Worm (Caenorhabditis elegans) whole organism, L4 larva: ENCODE results near the gene flh-2.
A peak's percentile ranks its signal among the peaks of the same experiment; 100 is the strongest.

Experiments used
- D1046.2 ChIP-seq: fragments of 200-800 bp; sonication (Bioruptor generic); IDR thresholded peaks from 2 replicates; pipeline ENCODE4 v1.3.6; 2022; ENCODE audit warnings: missing genetic modification characterization, missing compliant biosample characterization
- F10B5.3 ChIP-seq: sonication (generic microtip); optimal IDR thresholded peaks from 2 replicates; lab custom pipeline; 2016; ENCODE audit warnings: mild to moderate bottlenecking, missing genetic modification characterization, missing compliant biosample characterization
- F26F4.8 ChIP-seq: fragments of 200-800 bp; sonication (Bioruptor generic); conservative IDR thresholded peaks from 2 replicates; pipeline ENCODE4 v1.3.6; 2022; ENCODE audit warnings: missing genetic modification characterization, missing compliant biosample characterization
- T20F7.1 ChIP-seq: fragments of 200-800 bp; sonication (Bioruptor generic); optimal IDR thresholded peaks from 2 replicates; lab custom pipeline; 2018; ENCODE audit warnings: mild to moderate bottlenecking, missing genetic modification characterization, missing compliant biosample characterization
- T26A8.4 ChIP-seq: fragments of 200-800 bp; sonication (Bioruptor generic); IDR thresholded peaks from 2 replicates; pipeline ENCODE4 v1.3.6; 2022; ENCODE audit warnings: missing genetic modification characterization, missing compliant biosample characterization
- Y48G9A.11 ChIP-seq: fragments of 200-800 bp; sonication (Bioruptor generic); IDR thresholded peaks from 2 replicates; pipeline ENCODE4 v1.3.6; 2022; ENCODE audit warnings: missing genetic modification reagents, missing genetic modification characterization, missing compliant biosample characterization
- Y5F2A.4 ChIP-seq: fragments of 200-800 bp; sonication (Bioruptor generic); optimal IDR thresholded peaks from 2 replicates; lab custom pipeline; 2018; ENCODE audit warnings: mild to moderate bottlenecking, missing genetic modification characterization, missing compliant biosample characterization
- ZK546.5 ChIP-seq, 2 experiments: sonication (generic microtip); optimal IDR thresholded peaks; 2 replicates each; lab custom pipeline; 2017; ENCODE audit warnings: missing biosample characterization in 2 of 2, missing genetic modification characterization in 2 of 2
- aha-1 ChIP-seq: fragments of 150-350 bp; peaks from one replicate; lab custom pipeline; 2014; ENCODE audit warnings: missing biosample characterization, missing genetic modification characterization
- ama-1 ChIP-seq: fragments of 150-350 bp; optimal IDR thresholded peaks from 2 replicates; lab custom pipeline; 2014; ENCODE audit warnings: inconsistent platforms, mixed read lengths
- ceh-32 ChIP-seq: sonication (generic microtip); optimal IDR thresholded peaks from 2 replicates; lab custom pipeline; 2016; ENCODE audit warnings: mild to moderate bottlenecking, missing genetic modification characterization, missing compliant biosample characterization; ENCODE audit not compliant: poor library complexity
- ceh-44 ChIP-seq: fragments of 200-800 bp; sonication (Bioruptor generic); IDR thresholded peaks from 2 replicates; pipeline ENCODE4 v1.3.6; 2022; ENCODE audit warnings: missing genetic modification reagents, missing genetic modification characterization, missing compliant biosample characterization
- ceh-82 ChIP-seq: sonication (generic microtip); optimal IDR thresholded peaks from 2 replicates; lab custom pipeline; 2017; ENCODE audit warnings: missing biosample characterization, missing genetic modification characterization
- ctbp-1 ChIP-seq: fragments of 200-800 bp; sonication (Bioruptor generic); IDR thresholded peaks from 2 replicates; pipeline ENCODE4 v1.3.6; 2022; ENCODE audit warnings: missing genetic modification reagents, missing genetic modification characterization, missing compliant biosample characterization
- daf-8 ChIP-seq: fragments of 200-800 bp; sonication (Bioruptor generic); IDR thresholded peaks from 2 replicates; pipeline ENCODE4 v1.3.6; 2022; ENCODE audit warnings: missing genetic modification characterization, missing compliant biosample characterization
- dmd-9 ChIP-seq: fragments of 200-800 bp; sonication (Bioruptor generic); IDR thresholded peaks from 2 replicates; pipeline ENCODE4 v1.3.6; 2022; ENCODE audit warnings: missing genetic modification reagents, missing genetic modification characterization, missing compliant biosample characterization
- dpl-1 ChIP-seq: fragments of 150-350 bp; optimal IDR thresholded peaks from 2 replicates; lab custom pipeline; 2014; ENCODE audit warnings: missing biosample characterization, missing genetic modification reagents, missing genetic modification characterization
- duxl-1 ChIP-seq: sonication (generic microtip); optimal IDR thresholded peaks from 2 replicates; lab custom pipeline; 2016; ENCODE audit warnings: mild to moderate bottlenecking, missing genetic modification characterization, moderate library complexity, missing compliant biosample characterization; ENCODE audit not compliant: poor library complexity
- dve-1 ChIP-seq: sonication (generic microtip); optimal IDR thresholded peaks from 2 replicates; lab custom pipeline; 2017; ENCODE audit warnings: antibody characterized with exemption, mild to moderate bottlenecking, missing genetic modification characterization, missing compliant biosample characterization; ENCODE audit not compliant: insufficient read depth
- fkh-10 ChIP-seq: fragments of 150-350 bp; optimal IDR thresholded peaks from 2 replicates; lab custom pipeline; 2014; ENCODE audit warnings: missing biosample characterization, missing genetic modification reagents, missing genetic modification characterization
- hlh-30 ChIP-seq: sonication (generic microtip); optimal IDR thresholded peaks from 2 replicates; lab custom pipeline; 2017; ENCODE audit warnings: antibody characterized with exemption, mild to moderate bottlenecking, missing genetic modification characterization, missing compliant biosample characterization; ENCODE audit not compliant: insufficient read depth
- lin-15B ChIP-seq: fragments of 150-350 bp; sonication (generic microtip); optimal IDR thresholded peaks from 3 replicates; lab custom pipeline; 2014; ENCODE audit warnings: missing biosample characterization, missing genetic modification characterization
- lin-38 ChIP-seq: fragments of 200-800 bp; sonication (Bioruptor generic); IDR thresholded peaks from 2 replicates; pipeline ENCODE4 v1.3.6; 2022; ENCODE audit warnings: missing genetic modification reagents, missing genetic modification characterization, missing compliant biosample characterization
- lin-39 ChIP-seq: fragments of 150-350 bp; optimal IDR thresholded peaks from 2 replicates; lab custom pipeline; 2014; ENCODE audit warnings: missing biosample characterization, missing genetic modification reagents, missing genetic modification characterization
- lsy-2 ChIP-seq, 2 experiments: fragments of 150-350 bp in 1 of 2; sonication (generic microtip) in 1 of 2; optimal IDR thresholded peaks; 2 replicates each; lab custom pipeline; 2014 to 2017; ENCODE audit warnings: missing biosample characterization in 2 of 2, missing genetic modification characterization in 2 of 2
- madf-9 ChIP-seq: fragments of 200-800 bp; sonication (Bioruptor generic); conservative IDR thresholded peaks from 2 replicates; pipeline ENCODE4 v1.3.6; 2022; ENCODE audit warnings: missing genetic modification reagents, missing genetic modification characterization, missing compliant biosample characterization
- mep-1 ChIP-seq: fragments of 150-350 bp; sonication (generic microtip); optimal IDR thresholded peaks from 3 replicates; lab custom pipeline; 2014; ENCODE audit warnings: missing biosample characterization, missing genetic modification characterization
- mes-2 ChIP-seq: sonication (generic microtip); optimal IDR thresholded peaks from 2 replicates; lab custom pipeline; 2016; ENCODE audit warnings: missing genotype, mild to moderate bottlenecking, missing genetic modification characterization, missing compliant biosample characterization; ENCODE audit not compliant: poor library complexity, severe bottlenecking
- nhr-11 ChIP-seq: fragments of 150-350 bp; optimal IDR thresholded peaks from 2 replicates; lab custom pipeline; 2014; ENCODE audit warnings: missing biosample characterization, missing genetic modification characterization
- nhr-237 ChIP-seq: sonication (generic microtip); optimal IDR thresholded peaks from 2 replicates; lab custom pipeline; 2017; ENCODE audit warnings: missing biosample characterization, missing genetic modification characterization
- nhr-25 ChIP-seq: sonication (generic microtip); optimal IDR thresholded peaks from 2 replicates; lab custom pipeline; 2017; ENCODE audit warnings: missing genetic modification characterization, mild to moderate bottlenecking, missing compliant biosample characterization, antibody characterized with exemption, moderate library complexity, borderline replicate concordance; ENCODE audit not compliant: insufficient read depth
- nhr-41 ChIP-seq: fragments of 200-800 bp; sonication (Bioruptor generic); IDR thresholded peaks from 2 replicates; pipeline ENCODE4 v1.3.6; 2022; ENCODE audit warnings: missing genetic modification reagents, missing genetic modification characterization, missing compliant biosample characterization
- nhr-48 ChIP-seq: sonication (generic microtip); optimal IDR thresholded peaks from 2 replicates; lab custom pipeline; 2016; ENCODE audit warnings: mild to moderate bottlenecking, missing genetic modification characterization, missing compliant biosample characterization
- php-3 ChIP-seq: fragments of 200-800 bp; sonication (Bioruptor generic); IDR thresholded peaks from 2 replicates; pipeline ENCODE4 v1.3.6; 2022; ENCODE audit warnings: missing genetic modification reagents, missing genetic modification characterization, missing compliant biosample characterization
- set-16 ChIP-seq: fragments of 200-800 bp; sonication (Bioruptor generic); IDR thresholded peaks from 2 replicates; pipeline ENCODE4 v1.3.6; 2022; ENCODE audit warnings: missing genetic modification reagents, missing genetic modification characterization, missing compliant biosample characterization
- tag-97 ChIP-seq: fragments of 200-800 bp; sonication (Bioruptor generic); IDR thresholded peaks from 2 replicates; pipeline ENCODE4 v1.3.6; 2022; ENCODE audit warnings: missing genetic modification characterization, missing compliant biosample characterization
- unc-62 ChIP-seq, 3 experiments: fragments of 150-350 bp in 1 of 3; sonication (generic microtip); optimal IDR thresholded peaks in 2 of 3; peaks in 1 of 3; 1 replicate in 1 of 3; 2 replicates in 2 of 3; lab custom pipeline; 2014 to 2017; ENCODE audit warnings: missing biosample characterization in 3 of 3, missing genetic modification characterization in 3 of 3, missing genetic modification reagents in 3 of 3, missing genotype in 1 of 3
- vab-7 ChIP-seq: fragments of 200-800 bp; sonication (Bioruptor generic); IDR thresholded peaks from 2 replicates; pipeline ENCODE4 v1.3.6; 2022; ENCODE audit warnings: missing genetic modification reagents, missing genetic modification characterization, missing compliant biosample characterization
- zip-2 ChIP-seq: fragments of 150-350 bp; optimal IDR thresholded peaks from 2 replicates; lab custom pipeline; 2014; ENCODE audit warnings: missing biosample characterization, missing genetic modification characterization

The flh-2 gene

DNA sequence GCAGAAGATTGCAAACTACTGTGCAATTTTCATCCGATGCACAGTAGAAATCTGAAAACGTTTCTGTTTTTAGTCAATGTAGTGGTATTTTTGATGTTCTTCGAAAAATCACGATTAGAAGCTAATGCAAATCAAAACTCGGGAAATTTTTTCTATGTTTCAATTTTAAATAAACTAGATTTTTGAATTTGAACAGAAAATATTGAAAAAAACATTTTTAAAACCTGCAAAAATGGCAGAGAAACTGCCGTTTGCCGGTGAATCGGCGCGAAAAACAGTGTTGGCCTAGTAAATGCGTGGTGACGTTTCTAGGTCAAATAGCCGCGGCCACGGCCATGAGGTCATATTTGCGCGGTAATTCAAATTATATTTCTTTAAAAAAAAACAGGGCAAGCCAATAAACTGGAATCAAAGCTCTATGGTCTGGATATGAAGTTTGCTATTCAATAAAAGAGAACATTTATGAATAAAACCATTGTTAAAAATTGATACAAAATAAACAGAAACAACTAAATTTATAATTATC, 21.7 kb upstream of the flh-2 start, which contains the start of gene set-2 (continued):
- 0 out of 2 replicates have a peak, but pooled peaks have one; percentile 18 for TF ChIP-seq vab-7 (GFP tag; lab: Robert Waterston, UW)

- TF ChIP-seq F26F4.8 (GFP tag; lab: Robert Waterston, UW): no peak
- TF ChIP-seq ceh-32 (tag; lab: Kevin White, UChicago): no peak
- TF ChIP-seq Y48G9A.11 (GFP tag; lab: Robert Waterston, UW): no peak
- TF ChIP-seq, all 104 proteins: peak for 0
Observed at ce11 chrIII:4932203-4932699, 19.7 kb upstream of the flh-2 start, which contains the start of the genes C26E6.12 and eri-9. TSS of gene C26E6.12 (minus strand) at chrIII:4932253. TSS of gene eri-9 (plus strand) at chrIII:4932450.

DNA sequence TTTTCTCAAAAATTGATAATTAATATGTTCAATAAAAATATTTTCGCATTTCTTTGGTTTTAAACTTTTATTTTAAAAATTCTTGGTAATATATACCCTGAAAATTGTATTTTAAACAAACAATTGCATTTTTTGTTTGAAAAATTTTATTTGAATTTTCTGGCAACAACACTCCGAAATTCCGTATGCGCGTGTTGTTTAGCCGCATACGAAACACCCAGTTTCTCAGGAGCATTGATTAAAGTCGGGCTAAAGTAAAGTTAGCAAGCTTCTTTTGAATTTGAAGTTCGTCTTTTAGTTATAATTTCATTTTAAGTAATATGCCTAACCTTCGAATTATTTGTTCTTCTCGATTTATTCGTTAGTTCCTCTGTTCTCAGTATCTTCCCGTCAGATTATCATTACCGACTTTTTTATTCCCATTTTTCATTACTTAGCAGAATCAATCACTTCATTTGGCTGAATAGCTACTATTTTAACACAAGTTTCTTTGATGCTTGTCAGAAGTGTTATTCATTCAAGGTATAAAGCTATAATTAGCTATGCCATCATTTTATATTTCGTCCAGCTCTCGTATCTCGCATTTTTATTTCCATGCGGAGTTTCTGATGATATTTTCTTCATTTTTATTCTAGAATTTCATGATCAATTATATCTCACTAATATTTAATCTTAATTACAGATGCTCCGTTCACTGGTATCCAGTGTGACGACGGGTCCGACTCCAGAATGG, 16.9 kb upstream of the flh-2 start, which contains the start of gene mrps-18C:
Gene mrps-18C, plus strand, starts transcription at position 683 of the 733 bp plus-strand sequence.
- TF ChIP-seq ama-1 (lab: Kevin White, UChicago) (no peak), hlh-30 (tag; lab: Kevin White, UChicago) (no peak), fkh-10 (GFP tag; lab: Kevin White, UChicago) (no peak), madf-9 (no peak), ctbp-1 (GFP tag; lab: Robert Waterston, UW) (no peak), F26F4.8 (GFP tag; lab: Robert Waterston, UW) (no peak), aha-1 (tag; lab: Kevin White, UChicago) (peak; percentile 73), dpl-1 (peak; percentile 40), nhr-237 (tag; lab: Kevin White, UChicago) (no peak), php-3 (GFP tag; lab: Robert Waterston, UW) (no peak), F10B5.3 (tag; lab: Kevin White, UChicago) (no peak), lin-39 (tag; lab: Kevin White, UChicago) (no peak), D1046.2 (GFP tag; lab: Robert Waterston, UW) (no peak), Y5F2A.4 (no peak), Y48G9A.11 (GFP tag; lab: Robert Waterston, UW) (peak; percentile 60; the same call in 1 of the 2 replicates), duxl-1 (tag; lab: Kevin White, UChicago) (no peak), set-16 (no peak), nhr-41 (GFP tag; lab: Robert Waterston, UW) (no peak), nhr-25 (tag; lab: Kevin White, UChicago) (no peak), dmd-9 (no peak), T26A8.4 (no peak), mep-1 (tag; lab: Kevin White, UChicago) (no peak), ceh-82 (tag; lab: Kevin White, UChicago) (no peak), vab-7 (GFP tag; lab: Robert Waterston, UW) (no peak), nhr-48 (no peak), tag-97 (GFP tag; lab: Robert Waterston, UW) (no peak), ZK546.5 (tag; optimal IDR thresholded peaks at IDR 0.05; lab: Kevin White, UChicago) (no peak), daf-8 (GFP tag; lab: Robert Waterston, UW) (no peak), nhr-11 (tag; lab: Kevin White, UChicago) (no peak), lsy-2 (tag; optimal IDR thresholded peaks at IDR 0.05; lab: Kevin White, UChicago) (peak in 1 of 2 experiments; percentile 52), dve-1 (tag; lab: Kevin White, UChicago) (no peak), ceh-44 (no peak), lin-15B (tag; lab: Kevin White, UChicago) (no peak), lin-38 (GFP tag; lab: Robert Waterston, UW) (no peak), T20F7.1 (peak; percentile 93), unc-62 (GFP tag; optimal IDR thresholded peaks at IDR 0.05 in 1 of 2; lab: Kevin White, UChicago) (peak in 1 of 2 experiments; percentile 28), unc-62 (tag; optimal IDR thresholded peaks at IDR 0.05; lab: Kevin White, UChicago) (no peak), zip-2 (no peak), mes-2 (peak; percentile 59)
